Worm (Caenorhabditis elegans): Measurements from ENCODE around the gene K02E7.4.

ce11 chrII:1084899-1085298 lies 12.7 kb downstream of the K02E7.4 start:
- TF ChIP-seq unc-86 (tag; optimal IDR thresholded peaks at IDR 0.05) = no peak
- no peak for TF ChIP-seq rnt-1 (tag; optimal IDR thresholded peaks at IDR 0.05)
- TF ChIP-seq hlh-8 (tag; optimal IDR thresholded peaks at IDR 0.05) = no peak
- TF ChIP-seq pros-1 (tag; optimal IDR thresholded peaks at IDR 0.05) = no peak
- no peak for TF ChIP-seq pha-4 (tag; optimal IDR thresholded peaks at IDR 0.05)
- TF ChIP-seq elt-4 (tag; optimal IDR thresholded peaks at IDR 0.05) = no peak
- TF ChIP-seq nhr-11 (tag; optimal IDR thresholded peaks at IDR 0.05) = no peak
- TF ChIP-seq pag-3 (tag; optimal IDR thresholded peaks at IDR 0.05; ENCODE audit: borderline replicate concordance) = no peak
- no peak for TF ChIP-seq zip-5 (tag; optimal IDR thresholded peaks at IDR 0.05)
- TF ChIP-seq fax-1 (tag; optimal IDR thresholded peaks at IDR 0.05) = no peak
- no peak for TF ChIP-seq madf-2 (tag; optimal IDR thresholded peaks at IDR 0.05)

All from whole organism, late embryonic.